Worm (Caenorhabditis elegans): ENCODE data around the gene M162.15.

Gene M162.15

ce11 chrV:19771660-19772059 lies at the start of gene M162.15:
Gene M162.15, minus strand, starts transcription at chrV:19771760.
- TF ChIP-seq aly-2 (tag; optimal IDR thresholded peaks at IDR 0.05): no peak
- no peak for TF ChIP-seq sdz-12 (GFP tag; optimal IDR thresholded peaks at IDR 0.05)
- TF ChIP-seq mes-2 (tag; optimal IDR thresholded peaks at IDR 0.05; ENCODE audit: poor library complexity, severe bottlenecking): no peak
- no peak for TF ChIP-seq zfp-3 (GFP tag; conservative IDR thresholded peaks at IDR 0.05)
- no peak for TF ChIP-seq ceh-28 (tag; optimal IDR thresholded peaks at IDR 0.05)
- no peak for TF ChIP-seq mdl-1 (tag; optimal IDR thresholded peaks at IDR 0.05)
- TF ChIP-seq lsy-2 (tag; optimal IDR thresholded peaks at IDR 0.05): no peak
- no peak for TF ChIP-seq dpl-1 (GFP tag; optimal IDR thresholded peaks at IDR 0.05)
- no peak for TF ChIP-seq ama-1 (optimal IDR thresholded peaks at IDR 0.05)
- no peak for TF ChIP-seq ceh-32 (tag; optimal IDR thresholded peaks at IDR 0.05; ENCODE audit: poor library complexity)
- TF ChIP-seq spr-3 (GFP tag; optimal IDR thresholded peaks at IDR 0.05): no peak
- TF ChIP-seq php-3 (GFP tag; IDR thresholded peaks at IDR 0.05): no peak
- TF ChIP-seq attf-4 (tag; optimal IDR thresholded peaks at IDR 0.05): no peak
- TF ChIP-seq F10B5.3 (tag; optimal IDR thresholded peaks at IDR 0.05): no peak
- TF ChIP-seq hlh-30 (tag; optimal IDR thresholded peaks at IDR 0.05; ENCODE audit: insufficient read depth): no peak
- no peak for TF ChIP-seq fkh-10 (GFP tag; optimal IDR thresholded peaks at IDR 0.05)
- no peak for TF ChIP-seq hlh-11 (tag; optimal IDR thresholded peaks at IDR 0.05)

ce11 chrV:19820178-19820577 lies 48.6 kb upstream of the M162.15 start:
- TF ChIP-seq tra-1 (GFP tag; IDR thresholded peaks at IDR 0.05) (no peak), aha-1 (tag) (peak; percentile 56), egl-27 (tag; optimal IDR thresholded peaks at IDR 0.05) (no peak)

- no peak for TF ChIP-seq dpl-1 (GFP tag; optimal IDR thresholded peaks at IDR 0.05)
- no peak for TF ChIP-seq unc-39 (tag; optimal IDR thresholded peaks at IDR 0.05)
- TF ChIP-seq zag-1 (tag; optimal IDR thresholded peaks at IDR 0.05): no peak
- TF ChIP-seq lim-7 (GFP tag; IDR thresholded peaks at IDR 0.05): no peak
- TF ChIP-seq F49E8.2 (tag; optimal IDR thresholded peaks at IDR 0.05; ENCODE audit: borderline replicate concordance): no peak
- TF ChIP-seq hlh-30 (tag; optimal IDR thresholded peaks at IDR 0.05; ENCODE audit: insufficient read depth): no peak
- no peak for TF ChIP-seq zfp-3 (GFP tag; conservative IDR thresholded peaks at IDR 0.05)
- no peak for TF ChIP-seq F26F4.8 (GFP tag; conservative IDR thresholded peaks at IDR 0.05)
- TF ChIP-seq unc-130 (GFP tag; optimal IDR thresholded peaks at IDR 0.05): no peak
- TF ChIP-seq F10B5.3 (tag; optimal IDR thresholded peaks at IDR 0.05): no peak
- TF ChIP-seq attf-4 (tag; optimal IDR thresholded peaks at IDR 0.05): no peak
- TF ChIP-seq zfp-2 (tag; optimal IDR thresholded peaks at IDR 0.05): no peak
- no peak for TF ChIP-seq nhr-76 (tag; optimal IDR thresholded peaks at IDR 0.05)
- TF ChIP-seq nhr-77 (tag; optimal IDR thresholded peaks at IDR 0.05): no peak
- TF ChIP-seq ztf-11 (tag; optimal IDR thresholded peaks at IDR 0.05): no peak
- TF ChIP-seq ceh-62 (tag; optimal IDR thresholded peaks at IDR 0.05): no peak
- no peak for TF ChIP-seq fkh-10 (GFP tag; optimal IDR thresholded peaks at IDR 0.05)
Observed at ce11 chrV:19814833-19815232, 43.3 kb upstream of the M162.15 start, which contains the start of gene daf-28. Gene daf-28, plus strand, starts transcription at chrV:19815133.

ce11 chrV:19805548-19805947 lies 34.0 kb upstream of the M162.15 start:
- TF ChIP-seq aha-1 (tag): peak; percentile 82
- no peak for TF ChIP-seq unc-130 (GFP tag; optimal IDR thresholded peaks at IDR 0.05)

- TF ChIP-seq nhr-11 (tag; optimal IDR thresholded peaks at IDR 0.05) (no peak), saeg-2 (GFP tag; IDR thresholded peaks at IDR 0.05) (no peak), T26A8.4 (GFP tag; IDR thresholded peaks at IDR 0.05) (no peak), aha-1 (tag) (no peak), zfp-3 (GFP tag; conservative IDR thresholded peaks at IDR 0.05) (no peak), Y48G9A.11 (GFP tag; IDR thresholded peaks at IDR 0.05) (no peak), nhr-77 (tag; optimal IDR thresholded peaks at IDR 0.05) (no peak), ceh-20 (GFP tag; IDR thresholded peaks at IDR 0.05) (no peak), nhr-76 (tag; optimal IDR thresholded peaks at IDR 0.05) (no peak), D1046.2 (GFP tag; IDR thresholded peaks at IDR 0.05) (no peak), F10B5.3 (tag; optimal IDR thresholded peaks at IDR 0.05) (no peak), T20F7.1 (GFP tag; optimal IDR thresholded peaks at IDR 0.05) (no peak), zfp-2 (tag; optimal IDR thresholded peaks at IDR 0.05) (no peak), lin-15B (tag; optimal IDR thresholded peaks at IDR 0.05) (no peak)
Observed at ce11 chrV:19802797-19803196, 31.2 kb upstream of the M162.15 start.
